Fruit fly (Drosophila melanogaster): ENCODE data around the gene Ziz.

Ziz gene

DNA sequence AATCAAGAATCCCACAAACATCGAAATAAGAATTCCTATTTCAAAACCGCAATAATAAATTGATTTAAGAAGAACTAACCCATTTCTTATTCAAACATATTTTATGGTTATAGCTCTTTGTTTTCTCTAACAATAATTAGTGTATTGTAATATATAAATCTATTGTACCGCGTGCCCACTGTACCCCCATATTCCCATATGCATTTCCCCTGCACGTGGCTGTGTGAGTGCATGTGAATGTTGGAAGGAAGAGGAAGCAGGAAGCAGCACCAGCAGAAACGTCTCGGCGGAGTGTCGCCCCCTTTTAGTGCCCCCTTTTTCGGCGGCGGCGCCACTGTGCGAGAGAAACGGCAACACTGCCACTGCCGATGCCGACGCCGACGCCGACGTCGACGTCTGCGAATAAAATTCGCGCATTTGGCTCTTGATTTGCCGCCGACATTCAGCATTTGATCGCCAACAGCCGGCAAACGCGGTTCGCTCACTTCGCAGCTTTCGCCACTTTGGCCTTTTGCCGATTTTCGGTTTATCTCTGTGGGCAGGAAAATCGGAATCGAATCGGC is 72.7 kb downstream of the Ziz start:
- TF ChIP-seq Dif (GFP tag; optimal IDR thresholded peaks at IDR 0.05; ENCODE audit: partially characterized antibody) (peak; percentile 76), CrebA (GFP tag; optimal IDR thresholded peaks at IDR 0.05; ENCODE audit: borderline replicate concordance) (peak; percentile 64), Myc (optimal IDR thresholded peaks at IDR 0.05) (peak; percentile 33), Abd-B (GFP tag; optimal IDR thresholded peaks at IDR 0.05) (no peak), sv (GFP tag; optimal IDR thresholded peaks at IDR 0.05) (no peak), psq (GFP tag; optimal IDR thresholded peaks at IDR 0.05) (peak; percentile 65), HLH106 (tag; optimal IDR thresholded peaks at IDR 0.05) (peak; percentile 89), tai (GFP tag; optimal IDR thresholded peaks at IDR 0.05) (peak; percentile 65), OdsH (GFP tag; optimal IDR thresholded peaks at IDR 0.05) (peak; percentile 83), ey (GFP tag; optimal IDR thresholded peaks at IDR 0.05) (peak; percentile 77), Sp1 (GFP tag; optimal IDR thresholded peaks at IDR 0.05) (peak; percentile 81), dsf (GFP tag; optimal IDR thresholded peaks at IDR 0.05; ENCODE audit: borderline replicate concordance) (no peak), pan (optimal IDR thresholded peaks at IDR 0.05) (no peak), rgr (GFP tag; optimal IDR thresholded peaks at IDR 0.05) (peak; percentile 77), woc (GFP tag; optimal IDR thresholded peaks at IDR 0.05) (peak; percentile 93), Jra (GFP tag; optimal IDR thresholded peaks at IDR 0.05) (peak; percentile 77), brk (GFP tag; optimal IDR thresholded peaks at IDR 0.05) (peak; percentile 92), br (GFP tag; optimal IDR thresholded peaks at IDR 0.05) (peak; percentile 86), Mio (GFP tag; optimal IDR thresholded peaks at IDR 0.05) (no peak), sage (GFP tag; optimal IDR thresholded peaks at IDR 0.05) (peak; percentile 60), Hr78 (GFP tag; optimal IDR thresholded peaks at IDR 0.05) (no peak), lola (GFP tag; optimal IDR thresholded peaks at IDR 0.05) (no peak), Dfd (GFP tag; optimal IDR thresholded peaks at IDR 0.05) (peak; percentile 49), Rel (GFP tag; optimal IDR thresholded peaks at IDR 0.05) (no peak), Rel (tag; optimal IDR thresholded peaks at IDR 0.05) (peak; percentile 77), jim (GFP tag; optimal IDR thresholded peaks at IDR 0.05) (peak; percentile 92), Hnf4 (GFP tag; optimal IDR thresholded peaks at IDR 0.05) (peak; percentile 79), usp (GFP tag; optimal IDR thresholded peaks at IDR 0.05) (no peak), fru (GFP tag; optimal IDR thresholded peaks at IDR 0.05) (peak; percentile 77), Vsx2 (GFP tag; optimal IDR thresholded peaks at IDR 0.05; ENCODE audit: partially characterized antibody) (no peak), dl (GFP tag; optimal IDR thresholded peaks at IDR 0.05; ENCODE audit: insufficient read depth in 1 of 2, partially characterized antibody in 2 of 2) (peak in 1 of 2 experiments; percentile 67), CG9705 (GFP tag; optimal IDR thresholded peaks at IDR 0.05) (peak; percentile 76), Hr83 (GFP tag; optimal IDR thresholded peaks at IDR 0.05; ENCODE audit: poor library complexity, severe bottlenecking) (peak; percentile 85), dmrt93B (GFP tag; optimal IDR thresholded peaks at IDR 0.05) (peak; percentile 42), foxo (GFP tag; optimal IDR thresholded peaks at IDR 0.05) (peak in 1 of 2 experiments; percentile 88), h (GFP tag; optimal IDR thresholded peaks at IDR 0.05) (peak; percentile 89), CG32264 (GFP tag; optimal IDR thresholded peaks at IDR 0.05) (no peak), N (GFP tag; optimal IDR thresholded peaks at IDR 0.05) (no peak), GATAd (GFP tag; optimal IDR thresholded peaks at IDR 0.05) (no peak)
